Worm (Caenorhabditis elegans): ENCODE data around the gene clc-8.
"Not testable (repeated sequence)": the region's sequence is repeated elsewhere in the genome, so short reads cannot be mapped to it uniquely, and the experiment has no call there.

ce11 chrIV:14373814-14374213, 20.1 kb upstream of the clc-8 start, which contains the start of gene Y67A10A.7:
- TF ChIP-seq unc-62 (GFP tag; optimal IDR thresholded peaks at IDR 0.05); nhr-77 (tag; optimal IDR thresholded peaks at IDR 0.05); skn-1 (tag; optimal IDR thresholded peaks at IDR 0.05); egl-27 (tag; optimal IDR thresholded peaks at IDR 0.05); nhr-28 (tag; optimal IDR thresholded peaks at IDR 0.05); nhr-11 (tag; optimal IDR thresholded peaks at IDR 0.05); sea-2 (GFP tag; optimal IDR thresholded peaks at IDR 0.05): not testable (repeated sequence)

All from whole organism, L3 larva.